ENCODE assay signal across 6 worm cellular contexts in the genomic region with DNA sequence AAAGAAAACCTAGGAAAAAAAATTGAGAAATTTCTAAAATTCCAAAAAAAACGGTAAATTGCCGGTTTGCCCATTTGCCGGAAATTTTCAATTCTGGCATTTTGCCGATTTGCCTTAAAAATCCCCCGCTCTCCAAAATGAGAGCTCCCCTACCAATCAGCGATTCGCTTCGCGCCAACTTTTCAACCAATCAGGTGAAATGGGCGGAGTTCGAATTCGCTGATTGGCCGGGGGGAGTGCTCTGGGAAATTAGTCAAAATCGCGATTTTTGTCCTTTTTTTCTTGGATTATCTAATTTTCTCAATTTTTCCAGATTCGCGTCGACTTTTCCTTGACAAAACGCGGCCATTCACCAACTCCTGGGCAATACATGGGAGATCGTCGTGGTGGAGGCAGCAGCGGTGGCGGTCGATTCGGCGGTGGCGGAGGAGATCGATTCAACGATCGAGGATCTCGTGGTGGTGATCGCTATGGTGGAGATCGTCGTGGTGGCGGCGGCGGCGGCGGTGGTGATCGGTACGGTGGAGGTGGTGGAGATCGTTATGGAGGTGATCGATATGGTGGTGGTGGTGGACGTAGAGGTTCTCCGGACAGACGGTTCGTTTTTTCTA.
A peak's percentile ranks its signal among the peaks of the same experiment; 100 is the strongest.
TF ChIP-seq lines count a peak whose summit lies in the region.

No protein-coding gene starts in this region.

TF ChIP-seq in whole organism, L1 larva, 84 proteins besides CTCF, POLR2A, EP300 and RAD21:
- peak; percentile 14 for TF ChIP-seq nhr-85 (tag; lab: Kevin White, UChicago)
- no peak for TF ChIP-seq elt-2 (tag; optimal IDR thresholded peaks at IDR 0.05; lab: Kevin White, UChicago)
- no peak for TF ChIP-seq efl-1 (optimal IDR thresholded peaks at IDR 0.05; lab: Kevin White, UChicago)
- TF ChIP-seq efl-1 (GFP tag; optimal IDR thresholded peaks at IDR 0.05 in 1 of 2; lab: Kevin White, UChicago), result peak in 1 of 2 experiments; percentile 27

TF ChIP-seq in whole organism, L3 larva, 47 proteins besides CTCF, POLR2A, EP300 and RAD21:
- TF ChIP-seq nfya-1 (tag; optimal IDR thresholded peaks at IDR 0.05; lab: Kevin White, UChicago; ENCODE audit: insufficient read depth) (peak; percentile 99), pha-4 (tag; optimal IDR thresholded peaks at IDR 0.05; lab: Kevin White, UChicago) (no peak)

TF ChIP-seq in whole organism, L4 larva, 104 proteins besides CTCF, POLR2A, EP300 and RAD21 (continues in another document):
- no peak for TF ChIP-seq nhr-28 (tag; optimal IDR thresholded peaks at IDR 0.05; lab: Kevin White, UChicago)
- TF ChIP-seq sdz-12 (GFP tag; optimal IDR thresholded peaks at IDR 0.05; lab: Kevin White, UChicago), result no peak
- no peak for TF ChIP-seq ceh-20 (GFP tag; IDR thresholded peaks at IDR 0.05; lab: Robert Waterston, UW)
- peak; percentile 91 for TF ChIP-seq set-16 (GFP tag; IDR thresholded peaks at IDR 0.05; lab: Robert Waterston, UW)
- no peak for TF ChIP-seq zag-1 (tag; optimal IDR thresholded peaks at IDR 0.05; lab: Kevin White, UChicago)
- no peak for TF ChIP-seq pha-4 (GFP tag; IDR thresholded peaks at IDR 0.05; lab: Robert Waterston, UW)
- TF ChIP-seq pha-4 (tag; optimal IDR thresholded peaks at IDR 0.05; lab: Kevin White, UChicago), result no peak
- no peak for TF ChIP-seq Y105C5A.15 (GFP tag; IDR thresholded peaks at IDR 0.05; lab: Robert Waterston, UW)
- TF ChIP-seq mxl-3 (GFP tag; optimal IDR thresholded peaks at IDR 0.05; lab: Kevin White, UChicago), result no peak
- TF ChIP-seq F49E8.2 (tag; optimal IDR thresholded peaks at IDR 0.05; lab: Kevin White, UChicago; ENCODE audit: borderline replicate concordance), result no peak
- TF ChIP-seq aha-1 (tag; lab: Kevin White, UChicago), result peak; percentile 24
- no peak for TF ChIP-seq lsy-2 (tag; optimal IDR thresholded peaks at IDR 0.05; lab: Kevin White, UChicago)
- no peak for TF ChIP-seq nhr-42 (GFP tag; IDR thresholded peaks at IDR 0.05; lab: Robert Waterston, UW)
- no peak for TF ChIP-seq R02D3.7 (tag; optimal IDR thresholded peaks at IDR 0.05; lab: Kevin White, UChicago)
- no peak for TF ChIP-seq daf-19 (GFP tag; conservative IDR thresholded peaks at IDR 0.05; lab: Robert Waterston, UW)
- no peak for TF ChIP-seq unc-130 (GFP tag; optimal IDR thresholded peaks at IDR 0.05; lab: Kevin White, UChicago)
- no peak for TF ChIP-seq mxl-2 (GFP tag; conservative IDR thresholded peaks at IDR 0.05; lab: Robert Waterston, UW)
- TF ChIP-seq ceh-82 (tag; optimal IDR thresholded peaks at IDR 0.05; lab: Kevin White, UChicago), result no peak
- TF ChIP-seq Y48G9A.11 (GFP tag; IDR thresholded peaks at IDR 0.05; lab: Robert Waterston, UW), result no peak
- peak; percentile 13 for TF ChIP-seq gei-8 (GFP tag; optimal IDR thresholded peaks at IDR 0.05; lab: Kevin White, UChicago)

TF ChIP-seq in whole organism, late embryonic, 69 proteins besides CTCF, POLR2A, EP300 and RAD21:
- no peak for TF ChIP-seq ceh-14 (tag; optimal IDR thresholded peaks at IDR 0.05; lab: Kevin White, UChicago)
- TF ChIP-seq pha-4 (tag; optimal IDR thresholded peaks at IDR 0.05; lab: Kevin White, UChicago), result no peak
- TF ChIP-seq nfya-1 (tag; optimal IDR thresholded peaks at IDR 0.05; lab: Kevin White, UChicago), result peak; percentile 98

TF ChIP-seq in whole organism, midembryonic, 9 proteins besides CTCF, POLR2A, EP300 and RAD21:
- TF ChIP-seq klf-2 (GFP tag; conservative IDR thresholded peaks at IDR 0.05; lab: Robert Waterston, UW) (no peak), T22C8.4 (GFP tag; IDR thresholded peaks at IDR 0.05; lab: Robert Waterston, UW) (no peak), med-1 (GFP tag; optimal IDR thresholded peaks at IDR 0.05; lab: Kevin White, UChicago; ENCODE audit: insufficient read depth) (no peak), ztf-23 (GFP tag; IDR thresholded peaks at IDR 0.05; lab: Robert Waterston, UW) (peak; percentile 16; the same call in 1 of the 2 replicates), ztf-29 (GFP tag; IDR thresholded peaks at IDR 0.05; lab: Robert Waterston, UW) (no peak)
TF ChIP-seq in whole organism, midembryonic: peak in this region for 1.

TF ChIP-seq in whole organism, young adult, 124 proteins besides CTCF, POLR2A, EP300 and RAD21:
- TF ChIP-seq ceh-91 (GFP tag; IDR thresholded peaks at IDR 0.05; lab: Robert Waterston, UW) (no peak), F55B11.4 (tag; optimal IDR thresholded peaks at IDR 0.05; lab: Kevin White, UChicago; ENCODE audit: borderline replicate concordance, insufficient read depth) (no peak), madf-8 (GFP tag; conservative IDR thresholded peaks at IDR 0.05; lab: Robert Waterston, UW) (no peak), snpc-3.4 (tag; optimal IDR thresholded peaks at IDR 0.05; lab: Kevin White, UChicago) (no peak), hlh-26 (GFP tag; conservative IDR thresholded peaks at IDR 0.05; lab: Robert Waterston, UW) (no peak), lir-1 (GFP tag; conservative IDR thresholded peaks at IDR 0.05; lab: Robert Waterston, UW) (no peak), zfh-2 (GFP tag; conservative IDR thresholded peaks at IDR 0.05; lab: Robert Waterston, UW) (peak; percentile 83), egrh-3 (GFP tag; IDR thresholded peaks at IDR 0.05; lab: Robert Waterston, UW) (peak; percentile 75; the same call in 1 of the 2 replicates), Y53F4B.3 (GFP tag; IDR thresholded peaks at IDR 0.05; lab: Robert Waterston, UW) (no peak), unc-62 (GFP tag; optimal IDR thresholded peaks at IDR 0.05; lab: Kevin White, UChicago) (no peak), nfyb-1 (GFP tag; IDR thresholded peaks at IDR 0.05; lab: Robert Waterston, UW) (peak; percentile 90), rcor-1 (GFP tag; IDR thresholded peaks at IDR 0.05; lab: Robert Waterston, UW) (peak; percentile 28; the same call in 1 of the 2 replicates), egl-18 (GFP tag; IDR thresholded peaks at IDR 0.05; lab: Robert Waterston, UW) (no peak), Y56A3A.18 (GFP tag; IDR thresholded peaks at IDR 0.05; lab: Robert Waterston, UW) (no peak), ama-1 (optimal IDR thresholded peaks at IDR 0.05; lab: Kevin White, UChicago) (no peak), ama-1 (GFP tag; optimal IDR thresholded peaks at IDR 0.05; lab: Kevin White, UChicago) (no peak), F10E7.11 (tag; optimal IDR thresholded peaks at IDR 0.05; lab: Kevin White, UChicago) (no peak)
